Fruit fly (Drosophila melanogaster) whole organism, embryonic: Measurements from ENCODE around the gene CG34429.
A peak's percentile ranks its signal among the peaks of the same experiment; 100 is the strongest.

ENCODE experiments used
- Antp ChIP-seq: fragments of 200-800 bp; sonication (Bioruptor generic); optimal IDR thresholded peaks from 3 replicates; lab custom pipeline; 2016; ENCODE audit warnings: missing biosample characterization, missing genetic modification characterization
- C15 ChIP-seq: fragments of 200-800 bp; sonication (Bioruptor generic); IDR thresholded peaks from 3 replicates; pipeline ENCODE4 v1.3.6; 2022; ENCODE audit warnings: missing biosample characterization, missing genetic modification characterization
- CG11456 ChIP-seq: fragments of 200-800 bp; sonication (Bioruptor generic); IDR thresholded peaks from 3 replicates; pipeline ENCODE4 v1.3.6; 2022; ENCODE audit warnings: missing biosample characterization, missing genetic modification characterization
- CG11560 ChIP-seq: fragments of 200-800 bp; sonication (Bioruptor generic); IDR thresholded peaks from 3 replicates; pipeline ENCODE4 v1.3.6; 2022; ENCODE audit warnings: missing biosample characterization, missing genetic modification characterization
- CG11723 ChIP-seq: fragments of 200-800 bp; sonication (Bioruptor generic); optimal IDR thresholded peaks from 2 replicates; lab custom pipeline; 2017; ENCODE audit warnings: missing biosample characterization, mild to moderate bottlenecking, missing genetic modification characterization
- CG12391 ChIP-seq: fragments of 200-800 bp; sonication (Bioruptor generic); optimal IDR thresholded peaks from 3 replicates; lab custom pipeline; 2018; ENCODE audit warnings: missing biosample characterization, mild to moderate bottlenecking, missing genetic modification characterization, moderate library complexity
- CG12769 ChIP-seq: fragments of 200-800 bp; sonication (Bioruptor generic); optimal IDR thresholded peaks from 2 replicates; lab custom pipeline; 2019; ENCODE audit warnings: missing biosample characterization, mild to moderate bottlenecking, missing genetic modification characterization, moderate library complexity
- CG14965 ChIP-seq: fragments of 200-800 bp; sonication (Bioruptor generic); optimal IDR thresholded peaks from 2 replicates; lab custom pipeline; 2016; ENCODE audit warnings: missing biosample characterization, missing genetic modification characterization, borderline replicate concordance
- CG15514 ChIP-seq: fragments of 200-800 bp; sonication (Bioruptor generic); optimal IDR thresholded peaks from 3 replicates; lab custom pipeline; 2017; ENCODE audit warnings: missing biosample characterization, missing genetic modification characterization, mild to moderate bottlenecking, moderate library complexity, missing genetic modification reagents
- CG15601 ChIP-seq: fragments of 200-800 bp; sonication (Bioruptor generic); optimal IDR thresholded peaks from 3 replicates; lab custom pipeline; 2019; ENCODE audit warnings: missing biosample characterization, mild to moderate bottlenecking, missing genetic modification characterization, moderate library complexity
- CG16779 ChIP-seq: fragments of 200-800 bp; sonication (Bioruptor generic); IDR thresholded peaks from 2 replicates; pipeline ENCODE4 v1.3.6; 2022; ENCODE audit warnings: missing biosample characterization, missing genetic modification characterization
- CG16813 ChIP-seq: fragments of 200-800 bp; sonication (Bioruptor generic); IDR thresholded peaks from 3 replicates; pipeline ENCODE4 v1.3.6; 2022; ENCODE audit warnings: missing biosample characterization, missing genetic modification characterization; ENCODE audit not compliant: partially characterized antibody
- CG16815 ChIP-seq: fragments of 200-800 bp; sonication (Bioruptor generic); optimal IDR thresholded peaks from 3 replicates; lab custom pipeline; 2017; ENCODE audit warnings: missing biosample characterization, mild to moderate bottlenecking, missing genetic modification characterization
- CG17328 ChIP-seq: fragments of 200-800 bp; sonication (Bioruptor generic); IDR thresholded peaks from 2 replicates; pipeline ENCODE4 v1.3.6; 2022; ENCODE audit warnings: missing biosample characterization, missing genetic modification characterization
- CG17385 ChIP-seq: fragments of 200-800 bp; sonication (Bioruptor generic); optimal IDR thresholded peaks from 3 replicates; lab custom pipeline; 2018; ENCODE audit warnings: missing biosample characterization, mild to moderate bottlenecking, missing genetic modification characterization
- CG17568 ChIP-seq: fragments of 200-800 bp; sonication (Bioruptor generic); optimal IDR thresholded peaks from 2 replicates; lab custom pipeline; 2018; ENCODE audit warnings: missing biosample characterization, mild to moderate bottlenecking, missing genetic modification characterization, moderate library complexity
- CG18011 ChIP-seq: fragments of 200-800 bp; sonication (Bioruptor generic); optimal IDR thresholded peaks from 2 replicates; lab custom pipeline; 2017; ENCODE audit warnings: missing biosample characterization, missing genetic modification characterization, mild to moderate bottlenecking, moderate library complexity, missing genotype
- CG31365 ChIP-seq: fragments of 200-800 bp; sonication (Bioruptor generic); optimal IDR thresholded peaks from 2 replicates; lab custom pipeline; 2018; ENCODE audit warnings: missing biosample characterization, mild to moderate bottlenecking, missing genetic modification characterization
- CG34224 ChIP-seq: fragments of 200-800 bp; sonication (Bioruptor generic); IDR thresholded peaks from 3 replicates; pipeline ENCODE4 v1.3.6; 2022; ENCODE audit warnings: missing biosample characterization, missing genetic modification characterization; ENCODE audit not compliant: partially characterized antibody
- CG4617 ChIP-seq: fragments of 200-800 bp; sonication (Bioruptor generic); optimal IDR thresholded peaks from 3 replicates; lab custom pipeline; 2016; ENCODE audit warnings: missing biosample characterization, missing genetic modification characterization, borderline replicate concordance
- CG6654 ChIP-seq: fragments of 200-800 bp; sonication (Bioruptor generic); optimal IDR thresholded peaks from 2 replicates; lab custom pipeline; 2017; ENCODE audit warnings: missing biosample characterization, mild to moderate bottlenecking, missing genetic modification characterization
- CG6791 ChIP-seq: fragments of 200-800 bp; sonication (Bioruptor generic); IDR thresholded peaks from 3 replicates; pipeline ENCODE4 v1.3.6; 2022; ENCODE audit warnings: missing biosample characterization, missing genetic modification characterization; ENCODE audit not compliant: partially characterized antibody
- CG8388 ChIP-seq: fragments of 200-800 bp; sonication (Bioruptor generic); optimal IDR thresholded peaks from 2 replicates; lab custom pipeline; 2019; ENCODE audit warnings: missing biosample characterization, mild to moderate bottlenecking, missing genetic modification characterization, moderate library complexity
- CG9817 ChIP-seq: fragments of 200-800 bp; sonication (Bioruptor generic); optimal IDR thresholded peaks from 2 replicates; lab custom pipeline; 2018; ENCODE audit warnings: missing biosample characterization, mild to moderate bottlenecking, missing genetic modification characterization, moderate library complexity
- Deaf1 ChIP-seq: fragments of 200-800 bp; optimal IDR thresholded peaks from 3 replicates; lab custom pipeline; 2019; ENCODE audit warnings: missing biosample characterization, mild to moderate bottlenecking, missing genetic modification characterization, moderate library complexity
- Ets97D ChIP-seq: fragments of 200-800 bp; sonication (Bioruptor generic); optimal IDR thresholded peaks from 3 replicates; lab custom pipeline; 2016; ENCODE audit warnings: missing biosample characterization, missing genetic modification characterization
- GATAe ChIP-seq: fragments of 200-800 bp; sonication (Bioruptor generic); conservative IDR thresholded peaks from 2 replicates; pipeline ENCODE4 v1.3.6; 2022; ENCODE audit warnings: missing biosample characterization, missing genetic modification characterization
- HmgD ChIP-seq: fragments of 200-800 bp; sonication (Bioruptor generic); optimal IDR thresholded peaks from 3 replicates; lab custom pipeline; 2016; ENCODE audit warnings: missing biosample characterization, missing genetic modification characterization
- Mes4 ChIP-seq: fragments of 200-800 bp; sonication (Bioruptor generic); optimal IDR thresholded peaks from 2 replicates; lab custom pipeline; 2016; ENCODE audit warnings: missing biosample characterization, missing genetic modification characterization
- Rfx ChIP-seq: fragments of 200-800 bp; sonication (Bioruptor generic); IDR thresholded peaks from 2 replicates; pipeline ENCODE4 v1.3.6; 2022; ENCODE audit warnings: missing biosample characterization, missing genetic modification characterization
- Tbp ChIP-seq: fragments of >200 bp; optimal IDR thresholded peaks from 2 replicates; lab custom pipeline; 2018; ENCODE audit warnings: missing biosample characterization, missing genetic modification characterization
- YL-1 ChIP-seq: fragments of 200-800 bp; sonication (Bioruptor generic); optimal IDR thresholded peaks from 3 replicates; lab custom pipeline; 2017; ENCODE audit warnings: missing biosample characterization, mild to moderate bottlenecking, missing genetic modification characterization
- ato ChIP-seq: fragments of 200-800 bp; sonication (Bioruptor generic); IDR thresholded peaks from 2 replicates; pipeline ENCODE4 v1.3.6; 2022; ENCODE audit warnings: missing biosample characterization, missing genetic modification characterization; ENCODE audit not compliant: partially characterized antibody
- bsh ChIP-seq, 2 experiments: fragments of 200-800 bp; sonication (Bioruptor generic); optimal IDR thresholded peaks; 2 replicates each; lab custom pipeline; 2017 to 2018; ENCODE audit warnings: mild to moderate bottlenecking in 2 of 2, missing biosample characterization in 2 of 2, missing genetic modification characterization in 2 of 2, moderate library complexity in 1 of 2
- ci ChIP-seq: fragments of 200-800 bp; sonication (Bioruptor generic); IDR thresholded peaks from 3 replicates; pipeline ENCODE4 v1.3.6; 2022; ENCODE audit warnings: missing biosample characterization, missing genetic modification characterization
- crp ChIP-seq, 2 experiments: fragments of 200-800 bp; sonication (Bioruptor generic); optimal IDR thresholded peaks; 2 replicates in 1 of 2; 3 replicates in 1 of 2; lab custom pipeline; 2017; ENCODE audit warnings: missing biosample characterization in 2 of 2, missing genetic modification characterization in 2 of 2, mild to moderate bottlenecking in 1 of 2, moderate library complexity in 1 of 2
- disco-r ChIP-seq: fragments of 200-800 bp; sonication (Bioruptor generic); optimal IDR thresholded peaks from 2 replicates; lab custom pipeline; 2016; ENCODE audit warnings: missing biosample characterization, missing genetic modification characterization
- dpn ChIP-seq, 2 experiments: fragments of 200-800 bp; sonication (Bioruptor generic); optimal IDR thresholded peaks; 3 replicates each; lab custom pipeline; 2016; ENCODE audit warnings: missing biosample characterization in 2 of 2, missing genetic modification characterization in 2 of 2
- dysf ChIP-seq: fragments of 200-800 bp; sonication (Bioruptor generic); IDR thresholded peaks from 3 replicates; pipeline ENCODE4 v1.3.6; 2022; ENCODE audit warnings: missing biosample characterization, missing genetic modification characterization
- exex ChIP-seq: fragments of 200-800 bp; sonication (Bioruptor generic); optimal IDR thresholded peaks from 4 replicates; lab custom pipeline; 2018; ENCODE audit warnings: missing biosample characterization, mild to moderate bottlenecking, missing genetic modification characterization, moderate library complexity
- fd102C ChIP-seq: fragments of 200-800 bp; sonication (Bioruptor generic); optimal IDR thresholded peaks from 2 replicates; lab custom pipeline; 2018; ENCODE audit warnings: missing biosample characterization, mild to moderate bottlenecking, missing genetic modification characterization, moderate library complexity
- fu2 ChIP-seq: fragments of 200-800 bp; sonication (Bioruptor generic); optimal IDR thresholded peaks from 2 replicates; lab custom pipeline; 2016; ENCODE audit warnings: missing biosample characterization, missing genetic modification characterization
- luna ChIP-seq: fragments of 200-800 bp; sonication (Bioruptor generic); optimal IDR thresholded peaks from 2 replicates; lab custom pipeline; 2016; ENCODE audit warnings: missing biosample characterization, missing genetic modification characterization
- nmo ChIP-seq: fragments of 200-800 bp; sonication (Bioruptor generic); optimal IDR thresholded peaks from 2 replicates; lab custom pipeline; 2018; ENCODE audit warnings: missing biosample characterization, mild to moderate bottlenecking, missing genetic modification characterization, moderate library complexity
- odd ChIP-seq: fragments of 200-800 bp; sonication (Bioruptor generic); optimal IDR thresholded peaks from 2 replicates; lab custom pipeline; 2017; ENCODE audit warnings: missing biosample characterization, mild to moderate bottlenecking, missing genetic modification characterization
- psq ChIP-seq: fragments of 200-800 bp; sonication (Bioruptor generic); optimal IDR thresholded peaks from 2 replicates; lab custom pipeline; 2017; ENCODE audit warnings: missing biosample characterization, missing genetic modification characterization
- stc ChIP-seq: fragments of 200-800 bp; sonication (Bioruptor generic); IDR thresholded peaks from 2 replicates; pipeline ENCODE4 v1.3.6; 2022; ENCODE audit warnings: missing biosample characterization, missing genetic modification characterization

CG34429 gene

dm6 chr3L:13041292-13042067, 21.4 kb upstream of the CG34429 start, which contains the start of gene RpS4 (continued):
- TF ChIP-seq crp (GFP tag; optimal IDR thresholded peaks at IDR 0.05; lab: Kevin White, UChicago): peak in 1 of 2 experiments; percentile 62
- TF ChIP-seq nmo (GFP tag; lab: Kevin White, UChicago): peak; percentile 68
- peak; percentile 99 for TF ChIP-seq ci (GFP tag; lab: Robert Waterston, UW)
- peak; percentile 98 for TF ChIP-seq odd (GFP tag; lab: Kevin White, UChicago)
- peak; percentile 92 for TF ChIP-seq CG15514 (GFP tag; lab: Kevin White, UChicago)
- peak; percentile 86 for TF ChIP-seq CG12769
- TF ChIP-seq CG12391 (tag; lab: Kevin White, UChicago): peak; percentile 80
- TF ChIP-seq CG14965: peak; percentile 67
- TF ChIP-seq CG9817 (tag; lab: Kevin White, UChicago): peak; percentile 81
- TF ChIP-seq CG6791 (GFP tag; lab: Robert Waterston, UW): 0 out of 3 replicates have a peak, but pooled peaks have one; percentile 38
- TF ChIP-seq CG34224 (GFP tag; lab: Robert Waterston, UW): no peak
- TF ChIP-seq psq (GFP tag; lab: Kevin White, UChicago): peak; percentile 64
- peak; percentile 35; the same call in 1 of the 2 replicates for TF ChIP-seq ato (GFP tag; lab: Robert Waterston, UW)
- TF ChIP-seq luna: peak; percentile 69
- peak; percentile 95 for TF ChIP-seq Mes4 (GFP tag; lab: Kevin White, UChicago)
- TF ChIP-seq bsh (GFP tag; optimal IDR thresholded peaks at IDR 0.05; lab: Kevin White, UChicago): peak; percentile 83 to 87
- TF ChIP-seq CG16815 (GFP tag; lab: Kevin White, UChicago): peak; percentile 60
- peak; percentile 80 for TF ChIP-seq Antp (GFP tag; lab: Kevin White, UChicago)
- TF ChIP-seq CG6654 (GFP tag; lab: Kevin White, UChicago): peak; percentile 61
- peak; percentile 90 for TF ChIP-seq CG15601 (tag; lab: Kevin White, UChicago)
- peak; percentile 44 for TF ChIP-seq Deaf1 (tag; lab: Kevin White, UChicago)
- peak; percentile 53 to 85 for TF ChIP-seq dpn (GFP tag; optimal IDR thresholded peaks at IDR 0.05; lab: Kevin White, UChicago)
- peak; percentile 63 for TF ChIP-seq exex
- peak; percentile 92 for TF ChIP-seq CG17385
- TF ChIP-seq HmgD (GFP tag; lab: Kevin White, UChicago): peak; percentile 70
- peak; percentile 84 for TF ChIP-seq disco-r (GFP tag; lab: Kevin White, UChicago)
- TF ChIP-seq CG18011 (GFP tag; lab: Kevin White, UChicago): peak; percentile 98
- TF ChIP-seq CG4617 (GFP tag; lab: Kevin White, UChicago): peak; percentile 68
- peak; percentile 84 for TF ChIP-seq C15 (GFP tag; lab: Robert Waterston, UW)
- TF ChIP-seq dysf (GFP tag; lab: Robert Waterston, UW): peak; percentile 78
- peak; percentile 90 for TF ChIP-seq CG16779 (GFP tag; lab: Robert Waterston, UW)
- TF ChIP-seq Ets97D: peak; percentile 99
- peak; percentile 84 for TF ChIP-seq stc (GFP tag; lab: Robert Waterston, UW)
- peak; percentile 73 for TF ChIP-seq fu2 (GFP tag; lab: Kevin White, UChicago)
- peak; percentile 93 for TF ChIP-seq Rfx (GFP tag; lab: Robert Waterston, UW)
- TF ChIP-seq fd102C (GFP tag; lab: Kevin White, UChicago): peak; percentile 86
- TF ChIP-seq CG11560 (tag; lab: Robert Waterston, UW): peak; percentile 62; the same call in 1 of the 3 replicates
- TF ChIP-seq CG31365 (tag; lab: Kevin White, UChicago): peak; percentile 89
- TF ChIP-seq GATAe (GFP tag; lab: Robert Waterston, UW): peak; percentile 43; the same call in 1 of the 2 replicates
- TF ChIP-seq CG11456: peak; percentile 95
- TF ChIP-seq CG17328 (GFP tag; lab: Robert Waterston, UW): peak; percentile 95
- peak; percentile 51 for TF ChIP-seq CG16813 (GFP tag; lab: Robert Waterston, UW)
- TF ChIP-seq YL-1 (GFP tag; lab: Kevin White, UChicago): peak; percentile 99
- peak; percentile 96 for TF ChIP-seq CG17568
- TF ChIP-seq CG8388 (GFP tag; lab: Kevin White, UChicago): peak; percentile 71
- TF ChIP-seq Tbp: peak; percentile 70
- TF ChIP-seq CG11723: peak; percentile 93
